Worm (Caenorhabditis elegans): ENCODE data around the gene egas-2.

- TF ChIP-seq unc-55 (GFP tag; optimal IDR thresholded peaks at IDR 0.05): no peak
- TF ChIP-seq nhr-23 (tag; optimal IDR thresholded peaks at IDR 0.05): no peak
- TF ChIP-seq snpc-4 (tag; optimal IDR thresholded peaks at IDR 0.05): no peak
- TF ChIP-seq ztf-4 (tag; optimal IDR thresholded peaks at IDR 0.05): no peak
- TF ChIP-seq alr-1 (tag; optimal IDR thresholded peaks at IDR 0.05): no peak
- TF ChIP-seq lin-13 (GFP tag; optimal IDR thresholded peaks at IDR 0.05): no peak
- TF ChIP-seq unc-39 (tag; optimal IDR thresholded peaks at IDR 0.05): no peak
- no peak for TF ChIP-seq mdl-1 (tag; optimal IDR thresholded peaks at IDR 0.05)
- no peak for TF ChIP-seq lsy-2 (tag; optimal IDR thresholded peaks at IDR 0.05)
- TF ChIP-seq nhr-6 (tag; optimal IDR thresholded peaks at IDR 0.05): no peak
- no peak for TF ChIP-seq zag-1 (tag; optimal IDR thresholded peaks at IDR 0.05)
- no peak for TF ChIP-seq elt-1 (tag; optimal IDR thresholded peaks at IDR 0.05)
- no peak for TF ChIP-seq skn-1 (tag; optimal IDR thresholded peaks at IDR 0.05)
Measured at ce11 chrV:18605510-18605909, 44.6 kb upstream of the egas-2 start.

Data from whole organism, L2 larva.